Worm (Caenorhabditis elegans): Measurements from ENCODE around the gene T10C6.10.

The T10C6.10 gene

DNA sequence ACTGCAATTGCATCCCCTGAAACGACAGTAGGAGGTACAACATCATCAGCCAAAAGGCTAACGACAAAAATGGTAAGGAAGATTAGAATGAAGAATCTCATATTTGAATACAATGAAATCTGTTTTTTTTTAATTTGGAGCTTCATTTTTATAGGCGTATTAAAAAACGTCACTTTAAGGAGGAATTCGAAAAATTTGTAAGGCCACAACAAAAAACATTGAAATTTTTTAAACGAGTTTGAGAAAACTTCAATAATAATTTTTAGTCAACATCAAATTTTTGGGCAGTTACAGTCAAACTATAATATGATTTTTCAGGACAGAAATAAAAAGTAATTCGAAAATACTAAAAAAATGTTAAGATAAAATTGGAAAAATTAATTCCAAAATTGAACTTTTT is 26.6 kb downstream of the T10C6.10 start, which contains the start of gene F14H3.14:
Gene F14H3.14 (minus strand): TSS at position 101 of the 400 bp plus-strand sequence.
- TF ChIP-seq fkh-10 (GFP tag; optimal IDR thresholded peaks at IDR 0.05) (no peak), madf-2 (tag; optimal IDR thresholded peaks at IDR 0.05) (no peak), ahr-1 (tag; optimal IDR thresholded peaks at IDR 0.05) (no peak), rnt-1 (tag; optimal IDR thresholded peaks at IDR 0.05) (no peak), hlh-13 (GFP tag; optimal IDR thresholded peaks at IDR 0.05) (no peak), ceh-6 (GFP tag; optimal IDR thresholded peaks at IDR 0.05) (no peak), zip-5 (tag; optimal IDR thresholded peaks at IDR 0.05) (no peak), dve-1 (tag; optimal IDR thresholded peaks at IDR 0.05) (no peak), elt-2 (tag; optimal IDR thresholded peaks at IDR 0.05) (no peak), nhr-11 (tag; optimal IDR thresholded peaks at IDR 0.05) (no peak), unc-3 (GFP tag; conservative IDR thresholded peaks at IDR 0.05) (no peak), unc-3 (tag; optimal IDR thresholded peaks at IDR 0.05) (no peak), unc-55 (GFP tag; optimal IDR thresholded peaks at IDR 0.05) (no peak), pag-3 (tag; optimal IDR thresholded peaks at IDR 0.05; ENCODE audit: borderline replicate concordance) (no peak), fkh-6 (tag; optimal IDR thresholded peaks at IDR 0.05) (no peak), odd-2 (tag; optimal IDR thresholded peaks at IDR 0.05) (no peak), tbx-2 (tag; optimal IDR thresholded peaks at IDR 0.05) (no peak), ceh-45 (GFP tag; IDR thresholded peaks at IDR 0.05) (no peak), ceh-9 (tag; optimal IDR thresholded peaks at IDR 0.05) (no peak), ceh-2 (tag; optimal IDR thresholded peaks at IDR 0.05) (no peak), ceh-14 (tag; optimal IDR thresholded peaks at IDR 0.05) (no peak)

DNA sequence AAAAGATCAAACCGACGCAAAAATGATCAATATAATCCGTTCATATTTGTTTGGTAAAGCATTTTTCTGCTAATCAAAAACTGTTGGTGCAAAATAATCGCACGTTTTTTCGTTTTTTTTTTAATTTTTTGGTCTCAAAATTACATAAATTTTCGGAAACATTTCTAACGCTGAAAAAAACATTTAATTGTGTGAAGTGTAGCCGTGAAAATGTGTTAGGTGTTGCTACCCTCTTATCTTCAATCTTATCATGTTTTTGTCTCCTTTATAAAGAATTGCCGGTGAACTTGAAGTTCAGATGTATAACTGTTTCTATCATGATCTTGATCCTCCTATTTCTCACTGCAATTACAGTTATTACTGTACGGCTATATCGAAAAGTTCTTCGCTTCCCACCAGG is 32.7 kb downstream of the T10C6.10 start, which contains the start of gene cyp-35D1:
Gene cyp-35D1 (plus strand): TSS at position 301 of the 400 bp plus-strand sequence.
- TF ChIP-seq elt-2 (tag; optimal IDR thresholded peaks at IDR 0.05) = peak; percentile 4
- TF ChIP-seq pha-4 (tag; optimal IDR thresholded peaks at IDR 0.05) = no peak

DNA sequence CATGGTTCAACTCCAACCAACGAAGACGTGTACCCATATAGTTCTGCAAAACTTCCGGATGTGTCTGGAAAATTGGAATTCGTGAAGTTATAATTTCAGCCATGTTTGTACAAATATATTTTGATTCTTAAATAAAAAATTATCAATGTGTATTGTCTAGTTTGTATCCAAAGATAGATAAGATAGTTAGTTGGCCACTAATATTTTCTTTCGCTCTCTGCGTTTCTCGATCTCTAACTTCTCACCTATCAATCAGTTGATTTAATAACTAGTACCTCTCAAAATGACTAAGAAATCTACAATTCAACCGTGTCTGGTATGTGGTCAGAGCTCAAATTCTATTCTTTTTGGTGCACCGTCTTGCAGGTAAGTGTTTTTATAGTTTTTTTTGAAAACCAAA is 35.0 kb downstream of the T10C6.10 start, which contains the start of gene nhr-176:
Gene nhr-176 (plus strand): TSS at position 159 of the 400 bp plus-strand sequence.
- peak; percentile 52 for TF ChIP-seq elt-2 (tag; optimal IDR thresholded peaks at IDR 0.05)
- no peak for TF ChIP-seq ceh-30 (tag; optimal IDR thresholded peaks at IDR 0.05)

DNA sequence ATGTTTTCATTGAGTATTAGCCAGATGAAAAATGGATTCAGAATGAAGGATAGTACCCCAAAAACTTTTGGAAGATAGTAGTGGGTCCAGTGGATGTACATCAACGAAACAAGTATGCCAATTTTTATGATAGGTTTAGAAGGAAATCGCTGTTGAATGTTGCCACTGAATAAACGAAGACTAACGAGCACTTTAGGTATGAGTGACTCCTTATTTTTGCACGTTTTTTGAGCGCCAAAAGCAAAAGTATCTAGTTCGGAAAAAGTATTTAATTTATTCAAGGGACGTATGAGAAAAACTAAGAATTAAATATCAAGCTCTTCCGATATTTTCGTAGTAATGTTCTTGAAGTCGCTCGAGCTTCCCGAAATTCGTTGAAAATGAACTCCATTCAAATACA is 37.6 kb downstream of the T10C6.10 start, which contains the start of gene srj-10:
Gene srj-10 (minus strand): TSS at position 101 of the 400 bp plus-strand sequence.
- TF ChIP-seq ref-2 (tag; optimal IDR thresholded peaks at IDR 0.05) (no peak), ceh-6 (GFP tag; optimal IDR thresholded peaks at IDR 0.05) (no peak), dve-1 (tag; optimal IDR thresholded peaks at IDR 0.05) (no peak), hlh-30 (tag; optimal IDR thresholded peaks at IDR 0.05; ENCODE audit: insufficient read depth) (no peak), hlh-15 (tag; optimal IDR thresholded peaks at IDR 0.05) (no peak), K02D7.2 (tag; optimal IDR thresholded peaks at IDR 0.05) (no peak), nhr-232 (tag; optimal IDR thresholded peaks at IDR 0.05) (no peak), ceh-18 (tag; optimal IDR thresholded peaks at IDR 0.05) (no peak), pros-1 (tag; optimal IDR thresholded peaks at IDR 0.05) (no peak), sox-2 (GFP tag; IDR thresholded peaks at IDR 0.05) (no peak), mec-3 (tag; optimal IDR thresholded peaks at IDR 0.05; ENCODE audit: borderline replicate concordance) (no peak), sox-4 (tag; optimal IDR thresholded peaks at IDR 0.05) (no peak), syd-9 (tag; optimal IDR thresholded peaks at IDR 0.05) (no peak), madf-2 (tag; optimal IDR thresholded peaks at IDR 0.05) (no peak), pax-1 (tag; optimal IDR thresholded peaks at IDR 0.05) (no peak), ceh-31 (tag; optimal IDR thresholded peaks at IDR 0.05) (no peak), hlh-8 (tag; optimal IDR thresholded peaks at IDR 0.05) (no peak), fkh-6 (tag; optimal IDR thresholded peaks at IDR 0.05) (no peak)
